Worm (Caenorhabditis elegans): ENCODE data around the gene abhd-5.2.

The abhd-5.2 gene

DNA sequence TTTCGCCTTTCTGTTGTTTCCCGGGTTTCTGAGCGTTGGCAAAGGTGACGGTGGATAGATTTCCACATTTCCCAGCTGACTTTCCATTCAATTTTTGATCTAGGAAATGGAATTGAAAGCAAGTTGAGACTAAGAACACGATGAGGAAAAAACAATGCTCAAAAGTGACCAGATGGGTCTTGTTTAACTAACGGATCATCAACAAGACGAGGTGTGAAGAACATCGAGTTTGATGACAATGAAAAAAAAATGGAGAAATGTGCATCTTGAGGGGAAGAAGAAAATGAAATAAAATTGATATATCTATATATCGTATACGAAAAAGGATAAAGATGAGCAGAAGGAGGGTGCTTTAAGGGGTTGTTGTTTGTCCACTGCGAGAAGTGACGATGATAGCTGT is 33.1 kb downstream of the abhd-5.2 start, which contains the start of gene T19H12.6:
Gene T19H12.6 (minus strand): TSS at position 101 of the 400 bp plus-strand sequence.
- TF ChIP-seq swsn-7 (tag; optimal IDR thresholded peaks at IDR 0.05) (no peak), isw-1 (GFP tag; IDR thresholded peaks at IDR 0.05) (no peak), hpl-2 (GFP tag; optimal IDR thresholded peaks at IDR 0.05) (no peak), blmp-1 (tag; optimal IDR thresholded peaks at IDR 0.05) (no peak), ces-1 (GFP tag; optimal IDR thresholded peaks at IDR 0.05) (no peak), nhr-11 (tag; optimal IDR thresholded peaks at IDR 0.05) (no peak), zip-4 (GFP tag; optimal IDR thresholded peaks at IDR 0.05) (no peak), xbp-1 (tag; optimal IDR thresholded peaks at IDR 0.05) (no peak), elt-2 (tag; optimal IDR thresholded peaks at IDR 0.05) (no peak), nhr-85 (tag) (no peak), nhr-71 (tag; optimal IDR thresholded peaks at IDR 0.05) (no peak), pqm-1 (tag; optimal IDR thresholded peaks at IDR 0.05) (no peak), nhr-237 (tag; optimal IDR thresholded peaks at IDR 0.05) (no peak)

DNA sequence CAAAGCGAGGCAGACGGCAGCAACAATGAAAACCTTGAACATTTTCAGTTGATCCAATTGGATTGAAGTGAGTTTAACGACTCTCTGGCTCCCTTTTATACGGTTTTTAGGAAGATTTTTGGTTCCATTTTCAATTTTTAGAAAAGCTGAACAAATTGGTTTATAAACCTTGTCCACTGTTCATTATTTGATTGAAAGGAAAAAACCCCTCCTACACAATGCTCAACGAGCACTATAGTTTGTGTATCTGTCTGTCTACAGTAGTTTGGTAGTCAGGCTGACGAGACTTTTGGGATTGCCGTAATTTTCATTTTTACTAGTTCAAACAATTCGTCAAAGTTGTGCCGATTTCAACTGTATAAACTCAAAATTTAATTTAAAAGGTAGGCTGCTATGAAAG is 34.8 kb downstream of the abhd-5.2 start, which contains the start of gene T19H12.15:
Gene T19H12.15 (minus strand): TSS at position 101 of the 400 bp plus-strand sequence.
- TF ChIP-seq mef-2 (tag; optimal IDR thresholded peaks at IDR 0.05) (no peak), C34B4.2 (tag; optimal IDR thresholded peaks at IDR 0.05) (no peak), lin-14 (GFP tag; optimal IDR thresholded peaks at IDR 0.05) (no peak), alr-1 (tag; optimal IDR thresholded peaks at IDR 0.05; ENCODE audit: borderline replicate concordance) (no peak), rnt-1 (tag; optimal IDR thresholded peaks at IDR 0.05) (no peak), lin-13 (GFP tag; optimal IDR thresholded peaks at IDR 0.05) (no peak), tbx-2 (tag; optimal IDR thresholded peaks at IDR 0.05) (no peak), ceh-90 (tag; optimal IDR thresholded peaks at IDR 0.05) (no peak), zip-4 (GFP tag; optimal IDR thresholded peaks at IDR 0.05) (no peak), dpl-1 (GFP tag; optimal IDR thresholded peaks at IDR 0.05) (no peak), ceh-88 (GFP tag; IDR thresholded peaks at IDR 0.05) (no peak), fkh-8 (tag; optimal IDR thresholded peaks at IDR 0.05) (no peak), skn-1 (tag; optimal IDR thresholded peaks at IDR 0.05) (no peak), ceh-63 (GFP tag; optimal IDR thresholded peaks at IDR 0.05) (no peak), efl-1 (optimal IDR thresholded peaks at IDR 0.05) (no peak), efl-1 (GFP tag; optimal IDR thresholded peaks at IDR 0.05 in 1 of 2) (no peak), unc-86 (tag; optimal IDR thresholded peaks at IDR 0.05) (no peak)

DNA sequence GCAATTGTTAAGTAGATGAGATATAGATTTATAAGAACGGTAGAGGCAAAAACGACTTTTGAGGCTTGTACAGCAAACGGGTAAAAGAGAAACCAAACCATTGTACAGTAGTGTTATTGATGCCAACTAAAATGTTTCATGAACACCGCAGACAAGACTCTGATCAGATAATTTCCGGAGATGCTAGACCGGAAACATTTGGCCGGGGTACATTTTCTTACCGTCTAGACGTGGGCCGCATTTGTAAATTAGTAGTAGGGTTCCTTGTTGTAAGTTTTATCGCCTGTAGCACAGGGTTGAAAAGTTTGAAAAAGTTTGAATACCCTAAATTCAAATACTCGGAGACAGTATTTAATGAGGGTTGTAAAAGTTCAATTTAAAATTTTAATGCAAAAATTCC is 36.9 kb downstream of the abhd-5.2 start, which contains the start of gene str-32:
Gene str-32 (minus strand): TSS at position 101 of the 400 bp plus-strand sequence.
- TF ChIP-seq mef-2 (tag; optimal IDR thresholded peaks at IDR 0.05) (no peak), sox-4 (tag; optimal IDR thresholded peaks at IDR 0.05) (no peak), rnt-1 (tag; optimal IDR thresholded peaks at IDR 0.05) (no peak), grh-1 (GFP tag; IDR thresholded peaks at IDR 0.05) (no peak), lin-13 (GFP tag; optimal IDR thresholded peaks at IDR 0.05) (no peak), lsy-2 (tag; optimal IDR thresholded peaks at IDR 0.05) (no peak), Y116A8C.19 (tag; optimal IDR thresholded peaks at IDR 0.05; ENCODE audit: borderline replicate concordance) (no peak), nhr-11 (tag; optimal IDR thresholded peaks at IDR 0.05) (no peak)

DNA sequence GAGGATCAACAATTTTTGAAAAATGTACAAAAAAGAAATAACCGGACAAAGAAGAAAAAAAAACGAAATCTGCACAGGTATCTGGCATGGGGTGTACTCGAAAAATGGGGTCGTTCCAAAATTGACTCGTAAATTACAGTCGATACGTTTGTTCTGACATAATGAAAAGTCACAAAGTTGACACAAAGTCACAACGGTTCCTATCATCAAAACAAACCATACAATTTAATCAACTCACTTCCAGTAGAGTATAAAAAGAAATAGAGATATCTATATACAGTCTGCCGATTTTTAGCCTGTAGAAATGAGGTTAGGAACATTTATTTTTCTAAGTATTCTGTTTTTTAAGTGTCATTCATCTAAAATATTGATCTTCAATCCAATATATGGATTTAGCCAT is 40.0 kb downstream of the abhd-5.2 start, which contains the start of gene T19H12.12:
Gene T19H12.12 (plus strand): TSS at position 301 of the 400 bp plus-strand sequence.
- TF ChIP-seq lin-39 (tag; optimal IDR thresholded peaks at IDR 0.05) (no peak), ceh-88 (GFP tag; IDR thresholded peaks at IDR 0.05) (no peak), unc-130 (tag; optimal IDR thresholded peaks at IDR 0.05) (no peak), fkh-8 (tag; optimal IDR thresholded peaks at IDR 0.05) (no peak), unc-62 (GFP tag; optimal IDR thresholded peaks at IDR 0.05) (no peak), lin-35 (GFP tag; optimal IDR thresholded peaks at IDR 0.05) (no peak), mef-2 (tag; optimal IDR thresholded peaks at IDR 0.05) (no peak), mep-1 (tag; optimal IDR thresholded peaks at IDR 0.05) (no peak), ces-1 (GFP tag; optimal IDR thresholded peaks at IDR 0.05) (no peak), unc-30 (tag; optimal IDR thresholded peaks at IDR 0.05) (no peak), nhr-71 (tag; optimal IDR thresholded peaks at IDR 0.05) (no peak), xbp-1 (tag; optimal IDR thresholded peaks at IDR 0.05) (no peak), hlh-17 (GFP tag; optimal IDR thresholded peaks at IDR 0.05; ENCODE audit: borderline replicate concordance) (no peak), ets-5 (GFP tag; IDR thresholded peaks at IDR 0.05) (no peak), fos-1 (tag; optimal IDR thresholded peaks at IDR 0.05) (no peak), ama-1 (optimal IDR thresholded peaks at IDR 0.05) (no peak), nhr-47 (tag; optimal IDR thresholded peaks at IDR 0.05) (no peak), ceh-82 (tag; optimal IDR thresholded peaks at IDR 0.05) (no peak)

All from whole organism, L1 larva.